Worm (Caenorhabditis elegans) whole organism, L1 larva: ENCODE data around the gene usp-50.

Source experiments
- ceh-63 ChIP-seq: fragments of 200-800 bp; sonication (Bioruptor generic); optimal IDR thresholded peaks from 2 replicates; lab custom pipeline; 2018; ENCODE audit warnings: mild to moderate bottlenecking, missing genetic modification characterization, missing compliant biosample characterization
- elt-3 ChIP-seq, 6 experiments: fragments of 150-350 bp in 1 of 6; sonication (generic microtip); optimal IDR thresholded peaks; 2 replicates each; lab custom pipeline; 2017 to 2018; ENCODE audit warnings: missing biosample characterization in 6 of 6, missing genetic modification characterization in 6 of 6, inconsistent platforms in 1 of 6
- fos-1 ChIP-seq: fragments of 150-350 bp; optimal IDR thresholded peaks from 2 replicates; lab custom pipeline; 2014; ENCODE audit warnings: missing biosample characterization, missing genetic modification characterization

- no peak for TF ChIP-seq elt-3 (tag; optimal IDR thresholded peaks at IDR 0.05; lab: Kevin White, UChicago)
- TF ChIP-seq ceh-63 (GFP tag; lab: Kevin White, UChicago): no peak
- TF ChIP-seq fos-1 (tag; lab: Kevin White, UChicago): no peak
Observed at ce11 chrV:17891317-17891716, 33.4 kb upstream of the usp-50 start.
